Fruit fly (Drosophila melanogaster) whole organism, embryonic: ENCODE data around the gene Ube3a.

Source experiments
- CG10654 ChIP-seq: fragments of 200-800 bp; sonication (Bioruptor generic); optimal IDR thresholded peaks from 2 replicates; lab custom pipeline; 2016; ENCODE audit warnings: missing biosample characterization, missing genetic modification characterization
- CG11696 ChIP-seq: fragments of 200-800 bp; sonication (Bioruptor generic); IDR thresholded peaks from 2 replicates; pipeline ENCODE4 v1.3.6; 2022; ENCODE audit warnings: missing biosample characterization, missing genetic modification characterization
- CG12219 ChIP-seq: fragments of 200-800 bp; sonication (Bioruptor generic); optimal IDR thresholded peaks from 3 replicates; lab custom pipeline; 2018; ENCODE audit warnings: missing biosample characterization, mild to moderate bottlenecking, missing genetic modification characterization
- CG13894 ChIP-seq: fragments of 200-800 bp; sonication (Bioruptor generic); optimal IDR thresholded peaks from 3 replicates; lab custom pipeline; 2018; ENCODE audit warnings: missing biosample characterization, mild to moderate bottlenecking, missing genetic modification characterization, moderate library complexity
- CG15073 ChIP-seq: fragments of 200-800 bp; sonication (Bioruptor generic); optimal IDR thresholded peaks from 2 replicates; lab custom pipeline; 2016; ENCODE audit warnings: missing biosample characterization, missing genetic modification characterization
- CG1647 ChIP-seq: fragments of 200-800 bp; sonication (Bioruptor generic); optimal IDR thresholded peaks from 3 replicates; lab custom pipeline; 2016; ENCODE audit warnings: missing biosample characterization, missing genetic modification characterization
- CG17186 ChIP-seq: fragments of 200-800 bp; sonication (Bioruptor generic); optimal IDR thresholded peaks from 3 replicates; lab custom pipeline; 2017; ENCODE audit warnings: missing biosample characterization, missing genetic modification reagents, missing genetic modification characterization
- CG17385 ChIP-seq: fragments of 200-800 bp; sonication (Bioruptor generic); optimal IDR thresholded peaks from 3 replicates; lab custom pipeline; 2018; ENCODE audit warnings: missing biosample characterization, mild to moderate bottlenecking, missing genetic modification characterization
- CG1792 ChIP-seq: fragments of 200-800 bp; sonication (Bioruptor generic); optimal IDR thresholded peaks from 2 replicates; lab custom pipeline; 2016; ENCODE audit warnings: missing biosample characterization, missing genetic modification characterization
- CG18262 ChIP-seq: fragments of 200-800 bp; optimal IDR thresholded peaks from 3 replicates; lab custom pipeline; 2019; ENCODE audit warnings: missing biosample characterization, mild to moderate bottlenecking, missing genetic modification characterization, moderate library complexity
- CG32532 ChIP-seq: fragments of 200-800 bp; sonication (Bioruptor generic); IDR thresholded peaks from 2 replicates; pipeline ENCODE4 v1.3.6; 2022; ENCODE audit warnings: missing biosample characterization, missing genetic modification characterization
- CG3281 ChIP-seq: fragments of 200-800 bp; sonication (Bioruptor generic); optimal IDR thresholded peaks from 3 replicates; lab custom pipeline; 2017; ENCODE audit warnings: missing biosample characterization, mild to moderate bottlenecking, missing genetic modification characterization
- CG34224 ChIP-seq: fragments of 200-800 bp; sonication (Bioruptor generic); IDR thresholded peaks from 3 replicates; pipeline ENCODE4 v1.3.6; 2022; ENCODE audit warnings: missing biosample characterization, missing genetic modification characterization; ENCODE audit not compliant: partially characterized antibody
- CG3995 ChIP-seq: fragments of 200-800 bp; sonication (Bioruptor generic); optimal IDR thresholded peaks from 3 replicates; lab custom pipeline; 2016; ENCODE audit warnings: missing biosample characterization, missing genetic modification characterization
- CG4820 ChIP-seq: fragments of 200-800 bp; sonication (Bioruptor generic); optimal IDR thresholded peaks from 3 replicates; lab custom pipeline; 2016; ENCODE audit warnings: missing biosample characterization, missing genetic modification characterization
- CG8478 ChIP-seq: fragments of >200 bp; optimal IDR thresholded peaks from 2 replicates; lab custom pipeline; 2018
- D19A ChIP-seq: fragments of 200-800 bp; optimal IDR thresholded peaks from 3 replicates; lab custom pipeline; 2019; ENCODE audit warnings: missing biosample characterization, mild to moderate bottlenecking, missing genetic modification characterization, moderate library complexity
- Dip2 ChIP-seq: fragments of 200-800 bp; sonication (Bioruptor generic); IDR thresholded peaks from 2 replicates; pipeline ENCODE4 v1.3.6; 2022; ENCODE audit warnings: missing biosample characterization, missing genetic modification characterization
- Dll ChIP-seq: fragments of 200-800 bp; sonication (Bioruptor generic); IDR thresholded peaks from 4 replicates; pipeline ENCODE4 v1.3.6; 2022; ENCODE audit warnings: missing biosample characterization, missing genetic modification characterization; ENCODE audit not compliant: partially characterized antibody
- Drgx ChIP-seq: fragments of 200-800 bp; sonication (Bioruptor generic); IDR thresholded peaks from 2 replicates; pipeline ENCODE4 v1.3.6; 2022; ENCODE audit warnings: missing biosample characterization, missing genetic modification characterization
- HLH4C ChIP-seq: fragments of 200-800 bp; sonication (Bioruptor generic); IDR thresholded peaks from 3 replicates; pipeline ENCODE4 v1.3.6; 2022; ENCODE audit warnings: missing biosample characterization, missing genetic modification characterization; ENCODE audit not compliant: partially characterized antibody
- Hey ChIP-seq: fragments of 200-800 bp; sonication (Bioruptor generic); optimal IDR thresholded peaks from 3 replicates; lab custom pipeline; 2018; ENCODE audit warnings: missing biosample characterization, mild to moderate bottlenecking, missing genetic modification characterization
- Hsf ChIP-seq: fragments of 200-800 bp; sonication (Bioruptor generic); optimal IDR thresholded peaks from 3 replicates; lab custom pipeline; 2016; ENCODE audit warnings: missing biosample characterization, missing genetic modification characterization
- NFAT ChIP-seq: fragments of 200-800 bp; sonication (Bioruptor generic); IDR thresholded peaks from 2 replicates; pipeline ENCODE4 v1.3.6; 2022; ENCODE audit warnings: missing biosample characterization, missing genetic modification characterization
- Side ChIP-seq: fragments of 200-800 bp; sonication (Bioruptor generic); optimal IDR thresholded peaks from 2 replicates; lab custom pipeline; 2016; ENCODE audit warnings: missing biosample characterization, missing genetic modification characterization
- Sox100B ChIP-seq: fragments of 200-800 bp; sonication (Bioruptor generic); optimal IDR thresholded peaks from 3 replicates; lab custom pipeline; 2018; ENCODE audit warnings: missing biosample characterization, mild to moderate bottlenecking, missing genetic modification characterization
- Trl ChIP-seq, 3 experiments: fragments of >200 bp in 2 of 3; fragments of 200-800 bp in 1 of 3; sonication (Bioruptor generic) in 1 of 3; optimal IDR thresholded peaks; 2 replicates in 1 of 3; 3 replicates in 2 of 3; lab custom pipeline; 2016 to 2017; ENCODE audit warnings: missing biosample characterization in 1 of 3, missing genetic modification characterization in 1 of 3
- Xbp1 ChIP-seq: fragments of 200-800 bp; sonication (Bioruptor generic); optimal IDR thresholded peaks from 3 replicates; lab custom pipeline; 2016; ENCODE audit warnings: missing biosample characterization, mild to moderate bottlenecking, missing genetic modification characterization
- btn ChIP-seq: fragments of 200-800 bp; sonication (Bioruptor generic); optimal IDR thresholded peaks from 2 replicates; lab custom pipeline; 2016; ENCODE audit warnings: missing biosample characterization, missing genetic modification characterization
- crp ChIP-seq, 2 experiments: fragments of 200-800 bp; sonication (Bioruptor generic); optimal IDR thresholded peaks; 2 replicates in 1 of 2; 3 replicates in 1 of 2; lab custom pipeline; 2017; ENCODE audit warnings: missing biosample characterization in 2 of 2, missing genetic modification characterization in 2 of 2, mild to moderate bottlenecking in 1 of 2, moderate library complexity in 1 of 2
- dan ChIP-seq: fragments of 200-800 bp; sonication (Bioruptor generic); IDR thresholded peaks from 2 replicates; pipeline ENCODE4 v1.3.6; 2022; ENCODE audit warnings: missing biosample characterization, missing genetic modification characterization
- danr ChIP-seq: fragments of 200-800 bp; sonication (Bioruptor generic); IDR thresholded peaks from 2 replicates; pipeline ENCODE4 v1.3.6; 2022; ENCODE audit warnings: missing biosample characterization, missing genetic modification characterization
- dimm ChIP-seq: fragments of 200-800 bp; sonication (Bioruptor generic); IDR thresholded peaks from 2 replicates; pipeline ENCODE4 v1.3.6; 2022; ENCODE audit warnings: missing biosample characterization, missing genetic modification characterization
- fd96Cb ChIP-seq: fragments of 200-800 bp; sonication (Bioruptor generic); optimal IDR thresholded peaks from 2 replicates; lab custom pipeline; 2018; ENCODE audit warnings: missing biosample characterization, mild to moderate bottlenecking, missing genetic modification characterization, moderate library complexity
- gce ChIP-seq: fragments of 200-800 bp; sonication (Bioruptor generic); IDR thresholded peaks from 3 replicates; pipeline ENCODE4 v1.3.6; 2022; ENCODE audit warnings: missing biosample characterization, missing genetic modification characterization
- gcm2 ChIP-seq: fragments of 200-800 bp; sonication (Bioruptor generic); optimal IDR thresholded peaks from 2 replicates; lab custom pipeline; 2016; ENCODE audit warnings: missing biosample characterization, missing genetic modification characterization
- ham ChIP-seq: fragments of 200-800 bp; sonication (Bioruptor generic); IDR thresholded peaks from 2 replicates; pipeline ENCODE4 v1.3.6; 2022; ENCODE audit warnings: missing biosample characterization, missing genetic modification characterization
- lov ChIP-seq, 2 experiments: fragments of 200-800 bp in 1 of 2; fragments of >200 bp in 1 of 2; sonication (Bioruptor generic) in 1 of 2; IDR thresholded peaks in 1 of 2; optimal IDR thresholded peaks in 1 of 2; 2 replicates in 1 of 2; 3 replicates in 1 of 2; pipeline versions ENCODE4 v1.3.6 to Lab custom; 2017 to 2022; ENCODE audit warnings: missing biosample characterization in 1 of 2, missing genetic modification characterization in 1 of 2
- mld ChIP-seq: fragments of 200-800 bp; sonication (Bioruptor generic); IDR thresholded peaks from 3 replicates; pipeline ENCODE4 v1.3.6; 2022; ENCODE audit warnings: missing biosample characterization, missing genetic modification characterization; ENCODE audit not compliant: partially characterized antibody
- nerfin-1 ChIP-seq: fragments of 200-800 bp; sonication (Bioruptor generic); optimal IDR thresholded peaks from 3 replicates; lab custom pipeline; 2019; ENCODE audit warnings: missing biosample characterization, mild to moderate bottlenecking, missing genetic modification characterization, moderate library complexity
- schlank ChIP-seq: fragments of 200-800 bp; sonication (Bioruptor generic); optimal IDR thresholded peaks from 2 replicates; lab custom pipeline; 2018; ENCODE audit warnings: missing biosample characterization, mild to moderate bottlenecking, missing genetic modification characterization
- sd ChIP-seq: fragments of 200-800 bp; sonication (Bioruptor generic); optimal IDR thresholded peaks from 3 replicates; lab custom pipeline; 2018; ENCODE audit warnings: missing biosample characterization, mild to moderate bottlenecking, missing genetic modification characterization, moderate library complexity
- sens-2 ChIP-seq: fragments of 200-800 bp; sonication (Bioruptor generic); IDR thresholded peaks from 2 replicates; pipeline ENCODE4 v1.3.6; 2022; ENCODE audit warnings: missing biosample characterization, missing genetic modification characterization
- seq ChIP-seq: fragments of 200-800 bp; sonication (Bioruptor generic); IDR thresholded peaks from 2 replicates; pipeline ENCODE4 v1.3.6; 2022; ENCODE audit warnings: missing biosample characterization, missing genetic modification characterization
- sr ChIP-seq: fragments of 200-800 bp; sonication (Bioruptor generic); IDR thresholded peaks from 3 replicates; pipeline ENCODE4 v1.3.6; 2022; ENCODE audit warnings: missing biosample characterization, missing genetic modification characterization
- stwl ChIP-seq: fragments of 200-800 bp; sonication (Bioruptor generic); optimal IDR thresholded peaks from 3 replicates; lab custom pipeline; 2018; ENCODE audit warnings: missing biosample characterization, mild to moderate bottlenecking, missing genetic modification characterization, moderate library complexity
- tio ChIP-seq: fragments of 200-800 bp; sonication (Bioruptor generic); optimal IDR thresholded peaks from 2 replicates; lab custom pipeline; 2017; ENCODE audit warnings: missing biosample characterization, missing genetic modification characterization, inconsistent platforms
- vvl ChIP-seq: fragments of 200-800 bp; sonication (Bioruptor generic); IDR thresholded peaks from 2 replicates; pipeline ENCODE4 v1.3.6; 2022; ENCODE audit warnings: missing biosample characterization, missing genetic modification characterization

The Ube3a gene

dm6 chr3L:11246046-11246887 lies 35.9 kb upstream of the Ube3a start (continued):
- TF ChIP-seq Sox100B (GFP tag; lab: Kevin White, UChicago): no peak
- no peak for TF ChIP-seq CG4820 (GFP tag; lab: Kevin White, UChicago)
- no peak for TF ChIP-seq danr
- TF ChIP-seq Dll (GFP tag; lab: Robert Waterston, UW): 0 out of 4 replicates have a peak, but pooled peaks have one; percentile 15
- no peak for TF ChIP-seq sr (GFP tag; lab: Robert Waterston, UW)
- TF ChIP-seq sd (tag; lab: Kevin White, UChicago): peak; percentile 9
- TF ChIP-seq CG1647 (GFP tag; lab: Kevin White, UChicago): no peak
- no peak for TF ChIP-seq Side (GFP tag; lab: Kevin White, UChicago)
- TF ChIP-seq CG3995: no peak
- peak; percentile 2 for TF ChIP-seq nerfin-1
- no peak for TF ChIP-seq tio (GFP tag; lab: Kevin White, UChicago)
- TF ChIP-seq NFAT (GFP tag; lab: Robert Waterston, UW): no peak
- no peak for TF ChIP-seq seq (GFP tag; lab: Robert Waterston, UW)
- no peak for TF ChIP-seq Dip2 (GFP tag; lab: Robert Waterston, UW)
- TF ChIP-seq CG8478 (lab: Kevin White, UChicago): no peak
- TF ChIP-seq CG10654 (GFP tag; lab: Kevin White, UChicago): no peak
- peak; percentile 25 for TF ChIP-seq CG1792 (GFP tag; lab: Kevin White, UChicago)
- TF ChIP-seq vvl (GFP tag; lab: Robert Waterston, UW): peak; percentile 68
- no peak for TF ChIP-seq CG18262 (tag; lab: Kevin White, UChicago)
- TF ChIP-seq CG17186: no peak
- peak in 1 of 2 experiments; percentile 61 for TF ChIP-seq crp (GFP tag; optimal IDR thresholded peaks at IDR 0.05; lab: Kevin White, UChicago)
- TF ChIP-seq gce (GFP tag; lab: Robert Waterston, UW): peak; percentile 42; the same call in 1 of the 3 replicates
- TF ChIP-seq CG32532 (GFP tag; lab: Robert Waterston, UW): peak; percentile 35; the same call in 1 of the 2 replicates
- no peak for TF ChIP-seq stwl
- no peak for TF ChIP-seq dimm
- TF ChIP-seq schlank (tag; lab: Kevin White, UChicago): no peak
- no peak for TF ChIP-seq CG3281 (GFP tag; lab: Kevin White, UChicago)
- TF ChIP-seq gcm2: no peak
- no peak for TF ChIP-seq btn (GFP tag; lab: Kevin White, UChicago)
- TF ChIP-seq ham (GFP tag; lab: Robert Waterston, UW): no peak
- no peak for TF ChIP-seq dan (GFP tag; lab: Robert Waterston, UW)
- TF ChIP-seq D19A: no peak
- TF ChIP-seq Xbp1: no peak
- TF ChIP-seq CG13894 (tag; lab: Kevin White, UChicago): peak; percentile 1
- no peak for TF ChIP-seq Hey
- TF ChIP-seq Trl (optimal IDR thresholded peaks at IDR 0.05; lab: Kevin White, UChicago): peak; percentile 90
- peak; percentile 23 for TF ChIP-seq Trl (GFP tag; optimal IDR thresholded peaks at IDR 0.05; lab: Kevin White, UChicago)
- no peak for TF ChIP-seq CG15073 (GFP tag; lab: Kevin White, UChicago)
- no peak for TF ChIP-seq Hsf (GFP tag; lab: Kevin White, UChicago)
- TF ChIP-seq sens-2: no peak
- TF ChIP-seq Drgx: peak; percentile 98
- TF ChIP-seq CG34224: 0 out of 3 replicates have a peak, but pooled peaks have one; percentile 44
- no peak for TF ChIP-seq mld
- TF ChIP-seq CG12219 (GFP tag; lab: Kevin White, UChicago): no peak
- TF ChIP-seq lov (optimal IDR thresholded peaks at IDR 0.05; lab: Kevin White, UChicago): no peak
- no peak for TF ChIP-seq lov (GFP tag; IDR thresholded peaks at IDR 0.05; lab: Robert Waterston, UW)
- no peak; the same call in 2 of the 3 replicates for TF ChIP-seq HLH4C (GFP tag; lab: Robert Waterston, UW)
- TF ChIP-seq fd96Cb (tag; lab: Kevin White, UChicago): peak; percentile 24
- peak; percentile 52 for TF ChIP-seq CG17385 (GFP tag; lab: Kevin White, UChicago)
- peak; percentile 56; the same call in 1 of the 2 replicates for TF ChIP-seq CG11696 (GFP tag; lab: Robert Waterston, UW)
